Fruit fly (Drosophila melanogaster) whole organism, embryonic: ENCODE measurements around the gene CG14839.

ENCODE experiments used
- Atf3 ChIP-seq: fragments of 200-800 bp; sonication (Bioruptor generic); optimal IDR thresholded peaks from 3 replicates; lab custom pipeline; 2016; ENCODE audit warnings: missing biosample characterization, missing genetic modification characterization
- BEAF-32 ChIP-seq: fragments of 200-800 bp; sonication (Bioruptor generic); optimal IDR thresholded peaks from 3 replicates; lab custom pipeline; 2017; ENCODE audit warnings: missing biosample characterization, missing genetic modification characterization, mild to moderate bottlenecking, moderate library complexity, missing genetic modification reagents
- Blimp-1 ChIP-seq: fragments of 200-800 bp; sonication (Bioruptor generic); optimal IDR thresholded peaks from 3 replicates; lab custom pipeline; 2018; ENCODE audit warnings: missing biosample characterization, missing genetic modification characterization, mild to moderate bottlenecking, moderate library complexity, missing genetic modification reagents
- CG10959 ChIP-seq: fragments of 200-800 bp; sonication (Bioruptor generic); IDR thresholded peaks from 2 replicates; pipeline ENCODE4 v1.3.6; 2022; ENCODE audit warnings: missing biosample characterization, missing genetic modification characterization
- CG11696 ChIP-seq: fragments of 200-800 bp; sonication (Bioruptor generic); IDR thresholded peaks from 2 replicates; pipeline ENCODE4 v1.3.6; 2022; ENCODE audit warnings: missing biosample characterization, missing genetic modification characterization
- CG12104 ChIP-seq: fragments of 200-800 bp; sonication (Bioruptor generic); optimal IDR thresholded peaks from 3 replicates; lab custom pipeline; 2016; ENCODE audit warnings: missing biosample characterization, missing genetic modification characterization
- CG12391 ChIP-seq: fragments of 200-800 bp; sonication (Bioruptor generic); optimal IDR thresholded peaks from 3 replicates; lab custom pipeline; 2018; ENCODE audit warnings: missing biosample characterization, mild to moderate bottlenecking, missing genetic modification characterization, moderate library complexity
- CG13287 ChIP-seq: fragments of 200-800 bp; sonication (Bioruptor generic); IDR thresholded peaks from 2 replicates; pipeline ENCODE4 v1.3.6; 2022; ENCODE audit warnings: missing biosample characterization, missing genetic modification characterization; ENCODE audit not compliant: partially characterized antibody
- CG13424 ChIP-seq: fragments of 200-800 bp; sonication (Bioruptor generic); optimal IDR thresholded peaks from 2 replicates; lab custom pipeline; 2019; ENCODE audit warnings: missing biosample characterization, mild to moderate bottlenecking, missing genetic modification characterization, moderate library complexity
- CG14014 ChIP-seq: fragments of 200-800 bp; sonication (Bioruptor generic); IDR thresholded peaks from 2 replicates; pipeline ENCODE4 v1.3.6; 2022; ENCODE audit warnings: missing biosample characterization, missing genetic modification characterization
- CG15479 ChIP-seq: fragments of 200-800 bp; sonication (Bioruptor generic); optimal IDR thresholded peaks from 3 replicates; lab custom pipeline; 2019; ENCODE audit warnings: missing biosample characterization, mild to moderate bottlenecking, missing genetic modification characterization, moderate library complexity
- CG16815 ChIP-seq: fragments of 200-800 bp; sonication (Bioruptor generic); optimal IDR thresholded peaks from 3 replicates; lab custom pipeline; 2017; ENCODE audit warnings: missing biosample characterization, mild to moderate bottlenecking, missing genetic modification characterization
- CG18262 ChIP-seq: fragments of 200-800 bp; optimal IDR thresholded peaks from 3 replicates; lab custom pipeline; 2019; ENCODE audit warnings: missing biosample characterization, mild to moderate bottlenecking, missing genetic modification characterization, moderate library complexity
- CG32532 ChIP-seq: fragments of 200-800 bp; sonication (Bioruptor generic); IDR thresholded peaks from 2 replicates; pipeline ENCODE4 v1.3.6; 2022; ENCODE audit warnings: missing biosample characterization, missing genetic modification characterization
- CG32767 ChIP-seq: fragments of 200-800 bp; sonication (Bioruptor generic); IDR thresholded peaks from 2 replicates; pipeline ENCODE4 v1.3.6; 2022; ENCODE audit warnings: missing biosample characterization, missing genetic modification characterization
- CG34224 ChIP-seq: fragments of 200-800 bp; sonication (Bioruptor generic); IDR thresholded peaks from 3 replicates; pipeline ENCODE4 v1.3.6; 2022; ENCODE audit warnings: missing biosample characterization, missing genetic modification characterization; ENCODE audit not compliant: partially characterized antibody
- CG34422 ChIP-seq: fragments of 200-800 bp; sonication (Bioruptor generic); IDR thresholded peaks from 3 replicates; pipeline ENCODE4 v1.3.6; 2022; ENCODE audit warnings: missing biosample characterization, missing genetic modification characterization
- CG6272 ChIP-seq: fragments of 200-800 bp; sonication (Bioruptor generic); IDR thresholded peaks from 2 replicates; pipeline ENCODE4 v1.3.6; 2022; ENCODE audit warnings: missing biosample characterization, missing genetic modification characterization
- CG7271 ChIP-seq: fragments of 200-800 bp; sonication (Bioruptor generic); optimal IDR thresholded peaks from 2 replicates; lab custom pipeline; 2018; ENCODE audit warnings: missing biosample characterization, mild to moderate bottlenecking, missing genetic modification characterization, moderate library complexity
- Fer2 ChIP-seq: fragments of 200-800 bp; sonication (Bioruptor generic); optimal IDR thresholded peaks from 2 replicates; lab custom pipeline; 2018; ENCODE audit warnings: missing biosample characterization, mild to moderate bottlenecking, missing genetic modification characterization, moderate library complexity
- H2.0 ChIP-seq: fragments of 200-800 bp; sonication (Bioruptor generic); IDR thresholded peaks from 2 replicates; pipeline ENCODE4 v1.3.6; 2022; ENCODE audit warnings: missing biosample characterization, missing genetic modification characterization
- HLH4C ChIP-seq: fragments of 200-800 bp; sonication (Bioruptor generic); IDR thresholded peaks from 3 replicates; pipeline ENCODE4 v1.3.6; 2022; ENCODE audit warnings: missing biosample characterization, missing genetic modification characterization; ENCODE audit not compliant: partially characterized antibody
- Hr51 ChIP-seq, 2 experiments: fragments of 200-800 bp; sonication (Bioruptor generic); optimal IDR thresholded peaks; 2 replicates in 1 of 2; 3 replicates in 1 of 2; lab custom pipeline; 2016 to 2018; ENCODE audit warnings: missing biosample characterization in 2 of 2, missing genetic modification characterization in 2 of 2, mild to moderate bottlenecking in 1 of 2, moderate library complexity in 1 of 2
- Hsf ChIP-seq: fragments of 200-800 bp; sonication (Bioruptor generic); optimal IDR thresholded peaks from 3 replicates; lab custom pipeline; 2016; ENCODE audit warnings: missing biosample characterization, missing genetic modification characterization
- Lhr ChIP-seq: fragments of 200-800 bp; sonication (Bioruptor generic); optimal IDR thresholded peaks from 3 replicates; lab custom pipeline; 2017; ENCODE audit warnings: mild to moderate bottlenecking, missing biosample characterization, missing genetic modification reagents, missing genetic modification characterization
- Mes4 ChIP-seq: fragments of 200-800 bp; sonication (Bioruptor generic); optimal IDR thresholded peaks from 2 replicates; lab custom pipeline; 2016; ENCODE audit warnings: missing biosample characterization, missing genetic modification characterization
- NFAT ChIP-seq: fragments of 200-800 bp; sonication (Bioruptor generic); IDR thresholded peaks from 2 replicates; pipeline ENCODE4 v1.3.6; 2022; ENCODE audit warnings: missing biosample characterization, missing genetic modification characterization
- Nf-YA ChIP-seq: fragments of 200-800 bp; sonication (Bioruptor generic); IDR thresholded peaks from 2 replicates; pipeline ENCODE4 v1.3.6; 2022; ENCODE audit warnings: missing biosample characterization, missing genetic modification characterization
- NfI ChIP-seq: fragments of 200-800 bp; sonication (Bioruptor generic); optimal IDR thresholded peaks from 3 replicates; lab custom pipeline; 2018; ENCODE audit warnings: missing biosample characterization, mild to moderate bottlenecking, missing genetic modification characterization, moderate library complexity
- Opbp ChIP-seq: fragments of 200-800 bp; sonication (Bioruptor generic); IDR thresholded peaks from 3 replicates; pipeline ENCODE4 v1.3.6; 2022; ENCODE audit warnings: missing biosample characterization, missing genetic modification characterization; ENCODE audit not compliant: partially characterized antibody
- Ravus ChIP-seq: fragments of 200-800 bp; sonication (Bioruptor generic); IDR thresholded peaks from 2 replicates; pipeline ENCODE4 v1.3.6; 2022; ENCODE audit warnings: missing biosample characterization, missing genetic modification characterization
- abd-A ChIP-seq: fragments of 200-800 bp; sonication (Bioruptor generic); optimal IDR thresholded peaks from 3 replicates; lab custom pipeline; 2019; ENCODE audit warnings: missing biosample characterization, mild to moderate bottlenecking, missing genetic modification characterization, moderate library complexity
- az2 ChIP-seq: fragments of 200-800 bp; sonication (Bioruptor generic); optimal IDR thresholded peaks from 3 replicates; lab custom pipeline; 2016; ENCODE audit warnings: missing biosample characterization, missing genetic modification characterization
- bsh ChIP-seq, 2 experiments: fragments of 200-800 bp; sonication (Bioruptor generic); optimal IDR thresholded peaks; 2 replicates each; lab custom pipeline; 2017 to 2018; ENCODE audit warnings: mild to moderate bottlenecking in 2 of 2, missing biosample characterization in 2 of 2, missing genetic modification characterization in 2 of 2, moderate library complexity in 1 of 2
- btn ChIP-seq: fragments of 200-800 bp; sonication (Bioruptor generic); optimal IDR thresholded peaks from 2 replicates; lab custom pipeline; 2016; ENCODE audit warnings: missing biosample characterization, missing genetic modification characterization
- chn ChIP-seq: fragments of 200-800 bp; sonication (Bioruptor generic); optimal IDR thresholded peaks from 2 replicates; lab custom pipeline; 2016; ENCODE audit warnings: missing biosample characterization, missing genetic modification characterization
- da ChIP-seq: fragments of 200-800 bp; sonication (Bioruptor generic); optimal IDR thresholded peaks from 2 replicates; lab custom pipeline; 2016; ENCODE audit warnings: missing biosample characterization, missing genetic modification characterization
- danr ChIP-seq: fragments of 200-800 bp; sonication (Bioruptor generic); IDR thresholded peaks from 2 replicates; pipeline ENCODE4 v1.3.6; 2022; ENCODE audit warnings: missing biosample characterization, missing genetic modification characterization
- gfzf ChIP-seq: fragments of 200-800 bp; sonication (Bioruptor generic); optimal IDR thresholded peaks from 2 replicates; lab custom pipeline; 2016; ENCODE audit warnings: missing biosample characterization, mild to moderate bottlenecking, missing genetic modification characterization, moderate library complexity
- grn ChIP-seq: fragments of 200-800 bp; sonication (Bioruptor generic); optimal IDR thresholded peaks from 3 replicates; lab custom pipeline; 2017; ENCODE audit warnings: missing biosample characterization, missing genetic modification characterization
- hb ChIP-seq: fragments of 200-800 bp; sonication (Bioruptor generic); IDR thresholded peaks from 3 replicates; pipeline ENCODE4 v1.3.6; 2022; ENCODE audit warnings: missing biosample characterization, missing genetic modification characterization; ENCODE audit not compliant: partially characterized antibody
- lola ChIP-seq, 3 experiments: fragments of >200 bp in 2 of 3; fragments of 200-800 bp in 1 of 3; sonication (Bioruptor generic) in 1 of 3; optimal IDR thresholded peaks; 2 replicates each; lab custom pipeline; 2017 to 2019; ENCODE audit warnings: missing biosample characterization in 3 of 3, missing genetic modification characterization in 3 of 3, mild to moderate bottlenecking in 1 of 3, moderate library complexity in 1 of 3
- lov ChIP-seq, 2 experiments: fragments of 200-800 bp in 1 of 2; fragments of >200 bp in 1 of 2; sonication (Bioruptor generic) in 1 of 2; IDR thresholded peaks in 1 of 2; optimal IDR thresholded peaks in 1 of 2; 2 replicates in 1 of 2; 3 replicates in 1 of 2; pipeline versions ENCODE4 v1.3.6 to Lab custom; 2017 to 2022; ENCODE audit warnings: missing biosample characterization in 1 of 2, missing genetic modification characterization in 1 of 2
- pzg ChIP-seq: fragments of 200-800 bp; sonication (Bioruptor generic); optimal IDR thresholded peaks from 3 replicates; lab custom pipeline; 2018; ENCODE audit warnings: missing biosample characterization, mild to moderate bottlenecking, missing genetic modification characterization, moderate library complexity
- repo ChIP-seq: fragments of 200-800 bp; sonication (Bioruptor generic); optimal IDR thresholded peaks from 2 replicates; lab custom pipeline; 2016; ENCODE audit warnings: missing biosample characterization, missing genetic modification characterization
- ro ChIP-seq: fragments of 200-800 bp; sonication (Bioruptor generic); IDR thresholded peaks from 2 replicates; pipeline ENCODE4 v1.3.6; 2022; ENCODE audit warnings: missing biosample characterization, missing genetic modification characterization
- sd ChIP-seq: fragments of 200-800 bp; sonication (Bioruptor generic); optimal IDR thresholded peaks from 3 replicates; lab custom pipeline; 2018; ENCODE audit warnings: missing biosample characterization, mild to moderate bottlenecking, missing genetic modification characterization, moderate library complexity
- tin ChIP-seq: fragments of 200-800 bp; sonication (Bioruptor generic); optimal IDR thresholded peaks from 3 replicates; lab custom pipeline; 2016; ENCODE audit warnings: missing biosample characterization, missing genetic modification characterization

CG14839 gene

DNA sequence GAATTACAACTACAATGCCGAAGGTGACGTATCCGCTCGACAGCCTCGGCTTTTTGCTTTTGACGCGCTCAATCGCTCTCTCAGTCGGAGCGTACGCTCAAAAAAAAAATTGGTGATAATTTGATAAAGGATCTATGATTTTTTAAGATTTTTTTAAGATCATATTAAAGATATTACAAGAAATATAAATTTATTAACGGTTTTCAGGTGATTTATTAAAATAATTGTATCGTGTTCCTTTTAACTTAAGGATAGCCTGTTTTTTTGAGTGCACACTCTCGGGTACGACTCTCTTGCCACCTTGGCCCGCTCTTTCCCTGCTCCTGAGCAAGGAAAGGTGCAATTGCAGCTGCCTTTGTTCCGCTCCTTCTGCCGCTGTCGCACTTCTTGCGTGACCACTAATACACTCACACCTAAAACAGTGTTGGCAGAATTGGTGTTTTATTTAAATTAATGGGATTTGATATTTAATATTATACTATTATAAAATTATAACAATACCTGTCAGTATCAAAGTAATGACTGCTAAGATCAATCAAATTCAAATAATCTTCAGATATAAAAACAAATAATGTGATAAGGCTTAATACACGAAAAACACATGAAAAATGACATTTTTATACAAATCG lies 15.8 kb downstream of the CG14839 start (continued):
- TF ChIP-seq HLH4C (GFP tag; lab: Robert Waterston, UW) (no peak), NFAT (peak; percentile 40; the same call in 1 of the 2 replicates), Nf-YA (GFP tag; lab: Robert Waterston, UW) (peak; percentile 67; the same call in 1 of the 2 replicates), Hsf (GFP tag; lab: Kevin White, UChicago) (peak; percentile 70), tin (peak; percentile 74), CG16815 (GFP tag; lab: Kevin White, UChicago) (peak; percentile 82), CG10959 (GFP tag; lab: Robert Waterston, UW) (peak; percentile 83), da (no peak), CG14014 (GFP tag; lab: Robert Waterston, UW) (peak; percentile 88), Blimp-1 (no peak), Opbp (GFP tag; lab: Robert Waterston, UW) (no peak), az2 (GFP tag; lab: Kevin White, UChicago) (peak; percentile 72), BEAF-32 (GFP tag; lab: Kevin White, UChicago) (no peak), CG34422 (GFP tag; lab: Robert Waterston, UW) (peak; percentile 74; the same call in 2 of the 3 replicates), pzg (no peak), lola (GFP tag; optimal IDR thresholded peaks at IDR 0.05; lab: Kevin White, UChicago) (peak in 1 of 3 experiments; percentile 88), CG11696 (GFP tag; lab: Robert Waterston, UW) (peak; percentile 68; the same call in 1 of the 2 replicates), Lhr (GFP tag; lab: Kevin White, UChicago) (peak; percentile 43), lov (optimal IDR thresholded peaks at IDR 0.05; lab: Kevin White, UChicago) (no peak), lov (GFP tag; IDR thresholded peaks at IDR 0.05; lab: Robert Waterston, UW) (peak; percentile 64; the same call in 1 of the 3 replicates), NfI (GFP tag; lab: Kevin White, UChicago) (peak; percentile 69), chn (GFP tag; lab: Kevin White, UChicago) (peak; percentile 56), Ravus (GFP tag; lab: Robert Waterston, UW) (peak; percentile 65), repo (no peak), btn (GFP tag; lab: Kevin White, UChicago) (no peak), CG13424 (peak; percentile 85), CG12104 (GFP tag; lab: Kevin White, UChicago) (peak; percentile 68), CG7271 (tag; lab: Kevin White, UChicago) (peak; percentile 91), CG32767 (GFP tag; lab: Robert Waterston, UW) (peak; percentile 79), sd (tag; lab: Kevin White, UChicago) (no peak), bsh (GFP tag; optimal IDR thresholded peaks at IDR 0.05; lab: Kevin White, UChicago) (peak; percentile 79 to 94), Mes4 (GFP tag; lab: Kevin White, UChicago) (no peak), danr (GFP tag; lab: Robert Waterston, UW) (peak; percentile 64), CG18262 (tag; lab: Kevin White, UChicago) (peak; percentile 88), hb (GFP tag; lab: Robert Waterston, UW) (no peak), CG13287 (GFP tag; lab: Robert Waterston, UW) (no peak), Fer2 (tag; lab: Kevin White, UChicago) (no peak), abd-A (tag; lab: Kevin White, UChicago) (no peak), Hr51 (GFP tag; optimal IDR thresholded peaks at IDR 0.05; lab: Kevin White, UChicago) (peak in 1 of 2 experiments; percentile 79), Atf3 (GFP tag; lab: Kevin White, UChicago) (no peak), CG12391 (tag; lab: Kevin White, UChicago) (peak; percentile 87), grn (GFP tag; lab: Kevin White, UChicago) (no peak), CG32532 (GFP tag; lab: Robert Waterston, UW) (peak; percentile 85), CG34224 (no peak), gfzf (GFP tag; lab: Kevin White, UChicago) (no peak), H2.0 (GFP tag; lab: Robert Waterston, UW) (peak; percentile 81), ro (GFP tag; lab: Robert Waterston, UW) (0 out of 2 replicates have a peak, but pooled peaks have one; percentile 12), CG15479 (GFP tag; lab: Kevin White, UChicago) (peak; percentile 75), CG6272 (GFP tag; lab: Robert Waterston, UW) (peak; percentile 71)
